Fruit fly (Drosophila melanogaster): ENCODE data around the gene oxt.

The oxt gene

dm6 chr3L:2262515-2262944, at the start of gene oxt, which contains the start of gene CG13807:
TSS of gene oxt (minus strand) at chr3L:2262664.
TSS of gene CG13807 (plus strand) at chr3L:2262919.
- TF ChIP-seq CG7368 (GFP tag; optimal IDR thresholded peaks at IDR 0.05) = peak; percentile 72
- peak; percentile 82 for TF ChIP-seq CG4318 (GFP tag; optimal IDR thresholded peaks at IDR 0.05)
- TF ChIP-seq CG8632 (GFP tag; optimal IDR thresholded peaks at IDR 0.05) = peak; percentile 81
- peak; percentile 86 for TF ChIP-seq CG34406 (GFP tag; optimal IDR thresholded peaks at IDR 0.05)
- no peak for TF ChIP-seq CG6276 (GFP tag; optimal IDR thresholded peaks at IDR 0.05)
- TF ChIP-seq dsx (GFP tag; optimal IDR thresholded peaks at IDR 0.05; ENCODE audit: poor library complexity, severe bottlenecking) = peak; percentile 81
- TF ChIP-seq cyc (GFP tag; optimal IDR thresholded peaks at IDR 0.05) = peak; percentile 84
- peak; percentile 81 for TF ChIP-seq Met (GFP tag; optimal IDR thresholded peaks at IDR 0.05)
- TF ChIP-seq Eip75B (GFP tag; optimal IDR thresholded peaks at IDR 0.05) = peak; percentile 75
- TF ChIP-seq Hr38 (GFP tag; optimal IDR thresholded peaks at IDR 0.05) = no peak
- TF ChIP-seq achi (GFP tag; optimal IDR thresholded peaks at IDR 0.05) = peak; percentile 87
- TF ChIP-seq Eip78C (GFP tag) = peak; percentile 96
- TF ChIP-seq Lpt (GFP tag; optimal IDR thresholded peaks at IDR 0.05) = peak; percentile 70
- peak; percentile 88 for TF ChIP-seq OdsH (GFP tag; optimal IDR thresholded peaks at IDR 0.05)
- peak; percentile 95 for TF ChIP-seq fkh (GFP tag; optimal IDR thresholded peaks at IDR 0.05)
- peak; percentile 80 for TF ChIP-seq CG8319 (GFP tag; optimal IDR thresholded peaks at IDR 0.05)
- TF ChIP-seq salr (GFP tag; optimal IDR thresholded peaks at IDR 0.05) = peak in 1 of 2 experiments; percentile 78
- TF ChIP-seq Ets21C (GFP tag; optimal IDR thresholded peaks at IDR 0.05) = peak; percentile 78
- TF ChIP-seq Gug (GFP tag; IDR thresholded peaks at IDR 0.05) = peak; percentile 86
- peak; percentile 90 for TF ChIP-seq eg (GFP tag; IDR thresholded peaks at IDR 0.05)
- TF ChIP-seq Sox15 (GFP tag; optimal IDR thresholded peaks at IDR 0.05) = peak; percentile 85
- peak; percentile 74 for TF ChIP-seq CG6808 (GFP tag; optimal IDR thresholded peaks at IDR 0.05)
- TF ChIP-seq acj6 (GFP tag; optimal IDR thresholded peaks at IDR 0.05) = peak; percentile 89
- peak; percentile 78 for TF ChIP-seq Ets96B (tag; optimal IDR thresholded peaks at IDR 0.05)
- TF ChIP-seq Sox102F (GFP tag; optimal IDR thresholded peaks at IDR 0.05) = peak; percentile 83
- no peak for TF ChIP-seq fd85E (GFP tag; optimal IDR thresholded peaks at IDR 0.05)
- peak; percentile 7 for TF ChIP-seq CG6854 (GFP tag; optimal IDR thresholded peaks at IDR 0.05)
- peak; percentile 76 for TF ChIP-seq CG10669 (GFP tag; optimal IDR thresholded peaks at IDR 0.05)
- TF ChIP-seq svp (GFP tag) = peak; percentile 93
- peak; percentile 77 for TF ChIP-seq CG11902 (GFP tag; optimal IDR thresholded peaks at IDR 0.05)
- TF ChIP-seq CG11294 (GFP tag; IDR thresholded peaks at IDR 0.05) = peak; percentile 84
- TF ChIP-seq CG8119 (GFP tag; IDR thresholded peaks at IDR 0.05) = peak; percentile 83
- peak; percentile 84 for TF ChIP-seq Hr4 (GFP tag; optimal IDR thresholded peaks at IDR 0.05)
- peak; percentile 65 for TF ChIP-seq CG11762 (GFP tag; optimal IDR thresholded peaks at IDR 0.05; ENCODE audit: insufficient read depth)
- peak; percentile 81 for TF ChIP-seq CG31627 (GFP tag; optimal IDR thresholded peaks at IDR 0.05)
- peak; percentile 87 for TF ChIP-seq CG3919 (GFP tag; optimal IDR thresholded peaks at IDR 0.05)
- peak; percentile 79 for TF ChIP-seq dac (GFP tag; optimal IDR thresholded peaks at IDR 0.05)
- peak; percentile 37 for TF ChIP-seq CG16779 (tag; optimal IDR thresholded peaks at IDR 0.05)
- peak; percentile 87 for TF ChIP-seq net (GFP tag; optimal IDR thresholded peaks at IDR 0.05)
- peak; percentile 91 for TF ChIP-seq CG3032 (tag; optimal IDR thresholded peaks at IDR 0.05)
- TF ChIP-seq Blimp-1 (GFP tag; optimal IDR thresholded peaks at IDR 0.05) = peak; percentile 29
- peak; percentile 89 for TF ChIP-seq CG32006 (GFP tag; optimal IDR thresholded peaks at IDR 0.05)
- TF ChIP-seq pdm3 (GFP tag; optimal IDR thresholded peaks at IDR 0.05) = peak; percentile 87
- TF ChIP-seq CG10631 (GFP tag; optimal IDR thresholded peaks at IDR 0.05) = peak; percentile 88
- peak; percentile 81 for TF ChIP-seq CG1621 (tag; optimal IDR thresholded peaks at IDR 0.05)
- peak; percentile 83 for TF ChIP-seq topi (GFP tag; optimal IDR thresholded peaks at IDR 0.05)
- peak; percentile 80 for TF ChIP-seq Hr39 (GFP tag; optimal IDR thresholded peaks at IDR 0.05)
- peak; percentile 81 for TF ChIP-seq CG15336 (GFP tag; IDR thresholded peaks at IDR 0.05)
- peak; percentile 31 for TF ChIP-seq Eip93F (GFP tag; optimal IDR thresholded peaks at IDR 0.05)
- TF ChIP-seq spab (GFP tag; optimal IDR thresholded peaks at IDR 0.05) = peak; percentile 59
- TF ChIP-seq Sox14 (GFP tag; optimal IDR thresholded peaks at IDR 0.05) = peak; percentile 85
- TF ChIP-seq lz (GFP tag; optimal IDR thresholded peaks at IDR 0.05) = peak; percentile 87
- peak; percentile 84 for TF ChIP-seq CG6792 (GFP tag; optimal IDR thresholded peaks at IDR 0.05)
